Worm (Caenorhabditis elegans) whole organism, young adult: ENCODE measurements around the gene R05G9R.1.

Experiments
- T07F8.4 ChIP-seq: sonication (generic microtip); optimal IDR thresholded peaks from 2 replicates; lab custom pipeline; 2016; ENCODE audit warnings: mild to moderate bottlenecking, missing genetic modification characterization, moderate library complexity, missing compliant biosample characterization
- ceh-27 ChIP-seq: fragments of 200-800 bp; sonication (Bioruptor generic); optimal IDR thresholded peaks from 2 replicates; lab custom pipeline; 2018; ENCODE audit warnings: mild to moderate bottlenecking, missing genetic modification characterization, moderate library complexity, missing compliant biosample characterization
- lsy-27 ChIP-seq: sonication (generic microtip); optimal IDR thresholded peaks from 2 replicates; lab custom pipeline; 2017; ENCODE audit warnings: missing genetic modification characterization, mild to moderate bottlenecking, missing compliant biosample characterization, antibody characterized with exemption, missing genotype, borderline replicate concordance; ENCODE audit not compliant: insufficient read depth
- repo-1 ChIP-seq: sonication (generic microtip); optimal IDR thresholded peaks from 2 replicates; lab custom pipeline; 2017; ENCODE audit warnings: mild to moderate bottlenecking, missing genetic modification characterization, missing compliant biosample characterization
- snpc-4 ChIP-seq, 5 experiments: fragments of 150-350 bp in 1 of 5; sonication (generic microtip) in 4 of 5; optimal IDR thresholded peaks; 2 replicates each; lab custom pipeline; 2014 to 2018; ENCODE audit warnings: missing genetic modification characterization in 5 of 5, missing biosample characterization in 3 of 5, antibody characterized with exemption in 2 of 5, mild to moderate bottlenecking in 2 of 5, missing compliant biosample characterization in 2 of 5, missing genotype in 2 of 5, moderate library complexity in 2 of 5, missing genetic modification reagents in 1 of 5

DNA sequence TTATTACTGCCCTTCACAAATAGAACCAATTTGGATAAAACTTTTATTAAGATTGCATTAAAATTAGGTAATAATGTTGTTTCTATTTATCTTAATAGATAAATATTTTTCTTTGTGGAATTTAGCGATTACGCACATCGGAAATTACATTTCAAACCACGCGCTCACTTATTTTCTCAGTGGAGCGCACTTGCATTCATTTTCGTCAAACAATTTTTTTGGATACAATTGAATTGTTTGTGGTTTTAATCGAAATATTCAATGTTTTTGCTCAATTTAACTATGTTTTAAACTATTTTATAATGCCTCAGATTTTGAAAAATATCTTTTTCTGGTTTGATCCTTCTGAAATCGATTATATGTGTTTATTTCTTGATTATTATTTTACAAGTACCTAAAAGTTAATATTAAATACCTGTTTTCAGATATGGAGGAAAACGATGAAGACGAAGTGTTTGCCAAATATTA, 22.2 kb upstream of the R05G9R.1 start, which contains the start of gene utp-20:
- TF ChIP-seq repo-1 (tag; lab: Kevin White, UChicago) (no peak), snpc-4 (GFP tag; optimal IDR thresholded peaks at IDR 0.05; lab: Kevin White, UChicago) (no peak), snpc-4 (tag; optimal IDR thresholded peaks at IDR 0.05; lab: Kevin White, UChicago) (no peak), ceh-27 (GFP tag; lab: Kevin White, UChicago) (no peak), lsy-27 (no peak), T07F8.4 (tag; lab: Kevin White, UChicago) (no peak)
